Worm (Caenorhabditis elegans): ENCODE results near the gene F40F8.5.

DNA sequence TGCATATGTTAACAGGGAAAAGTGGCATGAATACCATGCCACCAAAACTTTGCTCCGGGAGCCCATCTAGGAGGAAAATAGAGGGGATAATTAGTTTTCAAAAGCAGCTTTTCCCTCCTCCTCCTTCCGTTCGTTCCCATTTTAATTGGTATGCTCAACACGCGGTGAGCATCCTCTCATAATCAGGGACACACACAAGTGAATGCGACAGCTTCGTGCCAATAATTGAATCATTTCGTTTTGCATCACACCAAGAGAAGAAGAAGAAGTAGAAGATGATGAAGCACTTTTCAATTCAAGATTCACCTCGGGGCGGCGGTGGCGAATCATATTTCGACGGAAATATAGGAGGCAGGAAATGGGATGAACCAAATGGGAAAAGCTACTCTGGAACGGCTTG lies 46.6 kb downstream of the F40F8.5 start:
- TF ChIP-seq fkh-10 (GFP tag; optimal IDR thresholded peaks at IDR 0.05) (no peak), nhr-11 (tag; optimal IDR thresholded peaks at IDR 0.05) (no peak), che-1 (tag; optimal IDR thresholded peaks at IDR 0.05) (no peak), pag-3 (tag; optimal IDR thresholded peaks at IDR 0.05; ENCODE audit: borderline replicate concordance) (no peak), ceh-9 (tag; optimal IDR thresholded peaks at IDR 0.05) (no peak), ceh-30 (tag; optimal IDR thresholded peaks at IDR 0.05) (no peak), ceh-34 (tag; optimal IDR thresholded peaks at IDR 0.05) (no peak), T23F11.4 (GFP tag; optimal IDR thresholded peaks at IDR 0.05) (no peak), madf-2 (tag; optimal IDR thresholded peaks at IDR 0.05) (no peak), dve-1 (tag; optimal IDR thresholded peaks at IDR 0.05) (no peak), elt-4 (tag; optimal IDR thresholded peaks at IDR 0.05) (no peak), pros-1 (tag; optimal IDR thresholded peaks at IDR 0.05) (no peak), tbx-2 (tag; optimal IDR thresholded peaks at IDR 0.05) (no peak)

Measured in whole organism, late embryonic.